Worm (Caenorhabditis elegans) whole organism, L4 larva: Measurements from ENCODE around the gene Y110A2AL.3.

Source experiments
- F10B5.3 ChIP-seq: sonication (generic microtip); optimal IDR thresholded peaks from 2 replicates; lab custom pipeline; 2016; ENCODE audit warnings: mild to moderate bottlenecking, missing genetic modification characterization, missing compliant biosample characterization
- F37D6.2 ChIP-seq: sonication (generic microtip); optimal IDR thresholded peaks from 2 replicates; lab custom pipeline; 2016; ENCODE audit warnings: mild to moderate bottlenecking, missing genetic modification characterization, missing compliant biosample characterization
- R02D3.7 ChIP-seq: fragments of 150-350 bp; sonication (generic microtip); optimal IDR thresholded peaks from 3 replicates; lab custom pipeline; 2014; ENCODE audit warnings: missing biosample characterization, missing genetic modification characterization
- T26A8.4 ChIP-seq: fragments of 200-800 bp; sonication (Bioruptor generic); IDR thresholded peaks from 2 replicates; pipeline ENCODE4 v1.3.6; 2022; ENCODE audit warnings: missing genetic modification characterization, missing compliant biosample characterization
- Y105C5A.15 ChIP-seq: fragments of 200-800 bp; sonication (Bioruptor generic); IDR thresholded peaks from 2 replicates; pipeline ENCODE4 v1.3.6; 2022; ENCODE audit warnings: missing genetic modification characterization, missing compliant biosample characterization
- Y75B8A.6 ChIP-seq: fragments of 200-800 bp; sonication (Bioruptor generic); IDR thresholded peaks from 2 replicates; pipeline ENCODE4 v1.3.6; 2022; ENCODE audit warnings: missing genetic modification reagents, missing genetic modification characterization, missing compliant biosample characterization
- ZK546.5 ChIP-seq, 2 experiments: sonication (generic microtip); optimal IDR thresholded peaks; 2 replicates each; lab custom pipeline; 2017; ENCODE audit warnings: missing biosample characterization in 2 of 2, missing genetic modification characterization in 2 of 2
- aha-1 ChIP-seq: fragments of 150-350 bp; peaks from one replicate; lab custom pipeline; 2014; ENCODE audit warnings: missing biosample characterization, missing genetic modification characterization
- ama-1 ChIP-seq: fragments of 150-350 bp; optimal IDR thresholded peaks from 2 replicates; lab custom pipeline; 2014; ENCODE audit warnings: inconsistent platforms, mixed read lengths
- ceh-20 ChIP-seq: fragments of 200-800 bp; sonication (Bioruptor generic); IDR thresholded peaks from 2 replicates; pipeline ENCODE4 v1.3.6; 2022; ENCODE audit warnings: missing genetic modification reagents, missing genetic modification characterization, missing compliant biosample characterization
- ceh-44 ChIP-seq: fragments of 200-800 bp; sonication (Bioruptor generic); IDR thresholded peaks from 2 replicates; pipeline ENCODE4 v1.3.6; 2022; ENCODE audit warnings: missing genetic modification reagents, missing genetic modification characterization, missing compliant biosample characterization
- ceh-62 ChIP-seq: sonication (generic microtip); optimal IDR thresholded peaks from 2 replicates; lab custom pipeline; 2017; ENCODE audit warnings: missing biosample characterization, missing genetic modification characterization
- daf-12 ChIP-seq: fragments of 150-350 bp; optimal IDR thresholded peaks from 2 replicates; lab custom pipeline; 2014; ENCODE audit warnings: missing biosample characterization, missing genetic modification reagents, missing genetic modification characterization
- daf-16 ChIP-seq, 3 experiments: sonication (generic microtip); optimal IDR thresholded peaks; 2 replicates each; lab custom pipeline; 2016 to 2017; ENCODE audit warnings: missing genetic modification characterization in 3 of 3, missing genetic modification reagents in 3 of 3, mild to moderate bottlenecking in 2 of 3, missing compliant biosample characterization in 2 of 3, missing biosample characterization in 1 of 3, moderate library complexity in 1 of 3
- daf-19 ChIP-seq: fragments of 200-800 bp; sonication (Bioruptor generic); conservative IDR thresholded peaks from 2 replicates; pipeline ENCODE4 v1.3.6; 2022; ENCODE audit warnings: missing genetic modification characterization, missing compliant biosample characterization
- dmd-6 ChIP-seq: fragments of 200-800 bp; sonication (Bioruptor generic); IDR thresholded peaks from 2 replicates; pipeline ENCODE4 v1.3.6; 2022; ENCODE audit warnings: missing genetic modification reagents, missing genetic modification characterization, missing compliant biosample characterization
- dpl-1 ChIP-seq: fragments of 150-350 bp; optimal IDR thresholded peaks from 2 replicates; lab custom pipeline; 2014; ENCODE audit warnings: missing biosample characterization, missing genetic modification reagents, missing genetic modification characterization
- hif-1 ChIP-seq, 2 experiments: sonication (generic microtip); optimal IDR thresholded peaks; 2 replicates each; lab custom pipeline; 2016 to 2017; ENCODE audit warnings: missing compliant biosample characterization in 2 of 2, missing genetic modification characterization in 2 of 2, missing genetic modification reagents in 2 of 2, missing genotype in 2 of 2, mild to moderate bottlenecking in 1 of 2
- hlh-30 ChIP-seq: sonication (generic microtip); optimal IDR thresholded peaks from 2 replicates; lab custom pipeline; 2017; ENCODE audit warnings: antibody characterized with exemption, mild to moderate bottlenecking, missing genetic modification characterization, missing compliant biosample characterization; ENCODE audit not compliant: insufficient read depth
- lim-7 ChIP-seq: fragments of 200-800 bp; sonication (Bioruptor generic); IDR thresholded peaks from 2 replicates; pipeline ENCODE4 v1.3.6; 2022; ENCODE audit warnings: missing genetic modification characterization, missing compliant biosample characterization
- lin-29 ChIP-seq: fragments of 200-800 bp; sonication (Bioruptor generic); IDR thresholded peaks from 2 replicates; pipeline ENCODE4 v1.3.6; 2022; ENCODE audit warnings: missing genetic modification reagents, missing genetic modification characterization, missing compliant biosample characterization
- lin-38 ChIP-seq: fragments of 200-800 bp; sonication (Bioruptor generic); IDR thresholded peaks from 2 replicates; pipeline ENCODE4 v1.3.6; 2022; ENCODE audit warnings: missing genetic modification reagents, missing genetic modification characterization, missing compliant biosample characterization
- madf-9 ChIP-seq: fragments of 200-800 bp; sonication (Bioruptor generic); conservative IDR thresholded peaks from 2 replicates; pipeline ENCODE4 v1.3.6; 2022; ENCODE audit warnings: missing genetic modification reagents, missing genetic modification characterization, missing compliant biosample characterization
- mdt-29 ChIP-seq: fragments of 200-800 bp; sonication (Bioruptor generic); IDR thresholded peaks from 2 replicates; pipeline ENCODE4 v1.3.6; 2022; ENCODE audit warnings: missing genetic modification reagents, missing genetic modification characterization, missing compliant biosample characterization
- mep-1 ChIP-seq: fragments of 150-350 bp; sonication (generic microtip); optimal IDR thresholded peaks from 3 replicates; lab custom pipeline; 2014; ENCODE audit warnings: missing biosample characterization, missing genetic modification characterization
- mes-2 ChIP-seq: sonication (generic microtip); optimal IDR thresholded peaks from 2 replicates; lab custom pipeline; 2016; ENCODE audit warnings: missing genotype, mild to moderate bottlenecking, missing genetic modification characterization, missing compliant biosample characterization; ENCODE audit not compliant: poor library complexity, severe bottlenecking
- mxl-3 ChIP-seq: fragments of 200-800 bp; sonication (Bioruptor generic); optimal IDR thresholded peaks from 2 replicates; lab custom pipeline; 2018; ENCODE audit warnings: mild to moderate bottlenecking, missing genetic modification characterization, missing compliant biosample characterization
- nhr-111 ChIP-seq: fragments of 200-800 bp; sonication (Bioruptor generic); optimal IDR thresholded peaks from 2 replicates; lab custom pipeline; 2018; ENCODE audit warnings: mild to moderate bottlenecking, missing genetic modification characterization, missing compliant biosample characterization
- nhr-237 ChIP-seq: sonication (generic microtip); optimal IDR thresholded peaks from 2 replicates; lab custom pipeline; 2017; ENCODE audit warnings: missing biosample characterization, missing genetic modification characterization
- nhr-41 ChIP-seq: fragments of 200-800 bp; sonication (Bioruptor generic); IDR thresholded peaks from 2 replicates; pipeline ENCODE4 v1.3.6; 2022; ENCODE audit warnings: missing genetic modification reagents, missing genetic modification characterization, missing compliant biosample characterization
- nhr-48 ChIP-seq: sonication (generic microtip); optimal IDR thresholded peaks from 2 replicates; lab custom pipeline; 2016; ENCODE audit warnings: mild to moderate bottlenecking, missing genetic modification characterization, missing compliant biosample characterization
- pha-4 ChIP-seq, 2 experiments: fragments of 150-350 bp in 1 of 2; fragments of 200-800 bp in 1 of 2; sonication (Bioruptor generic) in 1 of 2; IDR thresholded peaks in 1 of 2; optimal IDR thresholded peaks in 1 of 2; 2 replicates each; pipeline versions ENCODE4 v1.3.6 to Lab custom; 2014 to 2022; ENCODE audit warnings: missing genetic modification characterization in 2 of 2, missing genetic modification reagents in 2 of 2, missing biosample characterization in 1 of 2, missing compliant biosample characterization in 1 of 2
- rbr-2 ChIP-seq: sonication (generic microtip); optimal IDR thresholded peaks from 2 replicates; lab custom pipeline; 2016; ENCODE audit warnings: missing genotype, missing genetic modification characterization, missing compliant biosample characterization
- saeg-2 ChIP-seq: fragments of 200-800 bp; sonication (Bioruptor generic); IDR thresholded peaks from 2 replicates; pipeline ENCODE4 v1.3.6; 2022; ENCODE audit warnings: missing genetic modification reagents, missing genetic modification characterization, missing compliant biosample characterization
- set-16 ChIP-seq: fragments of 200-800 bp; sonication (Bioruptor generic); IDR thresholded peaks from 2 replicates; pipeline ENCODE4 v1.3.6; 2022; ENCODE audit warnings: missing genetic modification reagents, missing genetic modification characterization, missing compliant biosample characterization
- skn-1 ChIP-seq: fragments of 150-350 bp; optimal IDR thresholded peaks from 2 replicates; lab custom pipeline; 2014; ENCODE audit warnings: missing biosample characterization, missing genetic modification characterization
- tra-1 ChIP-seq: fragments of 200-800 bp; sonication (Bioruptor generic); IDR thresholded peaks from 2 replicates; pipeline ENCODE4 v1.3.6; 2022; ENCODE audit warnings: missing genetic modification reagents, missing genetic modification characterization, missing compliant biosample characterization
- unc-39 ChIP-seq: sonication (generic microtip); optimal IDR thresholded peaks from 2 replicates; lab custom pipeline; 2017; ENCODE audit warnings: missing biosample characterization, missing genetic modification characterization
- unc-62 ChIP-seq, 3 experiments: fragments of 150-350 bp in 1 of 3; sonication (generic microtip); optimal IDR thresholded peaks in 2 of 3; peaks in 1 of 3; 1 replicate in 1 of 3; 2 replicates in 2 of 3; lab custom pipeline; 2014 to 2017; ENCODE audit warnings: missing biosample characterization in 3 of 3, missing genetic modification characterization in 3 of 3, missing genetic modification reagents in 3 of 3, missing genotype in 1 of 3
- zag-1 ChIP-seq: fragments of 150-350 bp; optimal IDR thresholded peaks from 2 replicates; lab custom pipeline; 2014; ENCODE audit warnings: missing biosample characterization, missing genetic modification characterization
- zfp-2 ChIP-seq: sonication (generic microtip); optimal IDR thresholded peaks from 2 replicates; lab custom pipeline; 2016; ENCODE audit warnings: mild to moderate bottlenecking, missing genetic modification characterization, missing compliant biosample characterization
- zip-2 ChIP-seq: fragments of 150-350 bp; optimal IDR thresholded peaks from 2 replicates; lab custom pipeline; 2014; ENCODE audit warnings: missing biosample characterization, missing genetic modification characterization
- ztf-11 ChIP-seq: fragments of 150-350 bp; optimal IDR thresholded peaks from 2 replicates; lab custom pipeline; 2014; ENCODE audit warnings: missing biosample characterization, missing genetic modification characterization

Gene Y110A2AL.3

DNA sequence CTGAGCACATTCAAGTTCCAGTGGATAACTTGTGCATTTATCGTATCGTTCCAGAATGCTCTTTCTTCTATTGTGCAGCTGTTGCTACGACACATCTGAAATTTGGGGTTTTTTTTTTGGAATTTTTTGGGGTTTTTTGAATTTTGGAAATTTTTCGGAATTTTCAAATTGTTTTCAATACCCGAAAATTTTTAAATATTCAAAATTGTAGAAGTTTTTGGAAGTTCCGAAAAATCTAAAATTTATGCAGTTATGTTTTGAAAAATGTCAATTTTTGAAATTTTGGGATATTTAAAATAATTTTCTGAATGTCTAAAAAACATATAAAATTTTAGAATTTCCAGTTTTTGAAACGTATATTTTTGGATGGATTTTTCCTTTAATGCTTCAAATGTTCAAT, 4.9 kb downstream of the Y110A2AL.3 start, which contains the start of gene Y110A2AL.10:
Gene Y110A2AL.10 (minus strand): TSS at position 101 of the 400 bp plus-strand sequence.
- TF ChIP-seq mes-2 (no peak), nhr-237 (no peak), unc-62 (GFP tag; optimal IDR thresholded peaks at IDR 0.05 in 1 of 2; lab: Kevin White, UChicago) (no peak), unc-62 (tag; optimal IDR thresholded peaks at IDR 0.05; lab: Kevin White, UChicago) (no peak), nhr-48 (no peak), mdt-29 (GFP tag; lab: Robert Waterston, UW) (no peak), hlh-30 (tag; lab: Kevin White, UChicago) (no peak), zfp-2 (no peak), hif-1 (tag; optimal IDR thresholded peaks at IDR 0.05; lab: Kevin White, UChicago) (no peak), rbr-2 (no peak), ceh-62 (tag; lab: Kevin White, UChicago) (no peak), mxl-3 (GFP tag; lab: Kevin White, UChicago) (no peak), unc-39 (tag; lab: Kevin White, UChicago) (no peak), zag-1 (tag; lab: Kevin White, UChicago) (no peak), nhr-41 (GFP tag; lab: Robert Waterston, UW) (no peak), saeg-2 (GFP tag; lab: Robert Waterston, UW) (no peak), Y105C5A.15 (GFP tag; lab: Robert Waterston, UW) (no peak)

DNA sequence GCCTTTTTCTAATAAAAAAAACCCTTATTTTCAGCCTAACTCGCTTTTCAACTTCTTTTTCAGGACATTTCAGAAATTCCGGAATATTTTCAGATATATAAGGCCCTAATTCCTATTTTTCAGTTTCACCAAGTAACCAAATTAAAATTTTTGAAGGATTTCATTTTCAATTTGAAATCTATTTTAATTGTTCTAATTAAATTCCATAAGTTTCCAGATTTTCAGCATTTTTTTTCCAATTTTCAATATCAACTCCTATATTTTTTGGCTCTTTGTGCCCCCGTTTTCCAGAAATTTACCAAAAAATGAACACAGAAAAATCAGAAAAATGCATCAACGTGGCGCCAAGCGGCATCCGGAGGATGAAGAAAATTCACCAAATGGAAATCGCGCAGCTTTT, 7.9 kb downstream of the Y110A2AL.3 start, which contains the start of gene Y110A2AL.1:
Gene Y110A2AL.1 (plus strand): TSS at position 301 of the 400 bp plus-strand sequence.
- no peak for TF ChIP-seq pha-4 (GFP tag; IDR thresholded peaks at IDR 0.05; lab: Robert Waterston, UW)
- TF ChIP-seq pha-4 (tag; optimal IDR thresholded peaks at IDR 0.05; lab: Kevin White, UChicago): no peak
- TF ChIP-seq mxl-3 (GFP tag; lab: Kevin White, UChicago): no peak
- no peak for TF ChIP-seq dmd-6 (GFP tag; lab: Robert Waterston, UW)
- TF ChIP-seq rbr-2: no peak
- TF ChIP-seq skn-1 (tag; lab: Kevin White, UChicago): no peak
- TF ChIP-seq set-16 (GFP tag; lab: Robert Waterston, UW): no peak
- no peak for TF ChIP-seq daf-12

DNA sequence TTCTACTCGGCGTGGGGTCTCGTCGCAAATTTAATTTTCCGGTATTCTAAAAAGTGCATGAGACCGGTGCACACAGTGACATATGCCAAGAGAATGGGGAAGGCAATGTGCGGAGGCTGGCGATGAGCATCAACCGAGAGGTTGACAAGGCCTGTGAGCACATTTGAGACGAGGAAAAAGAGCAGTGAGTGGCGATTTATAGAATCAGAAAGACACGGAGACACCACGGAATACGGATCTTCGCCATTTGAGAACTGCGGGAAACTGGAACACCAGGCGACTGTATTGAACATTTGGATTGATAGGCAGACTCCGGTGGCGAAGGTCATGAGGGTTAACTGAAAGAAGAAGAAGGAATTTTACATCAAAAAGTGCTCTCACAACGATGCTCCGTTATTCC, 12.0 kb downstream of the Y110A2AL.3 start:
- TF ChIP-seq unc-39 (tag; lab: Kevin White, UChicago) (no peak), saeg-2 (GFP tag; lab: Robert Waterston, UW) (no peak), aha-1 (tag; lab: Kevin White, UChicago) (peak; percentile 92), nhr-111 (GFP tag; lab: Kevin White, UChicago) (no peak)

DNA sequence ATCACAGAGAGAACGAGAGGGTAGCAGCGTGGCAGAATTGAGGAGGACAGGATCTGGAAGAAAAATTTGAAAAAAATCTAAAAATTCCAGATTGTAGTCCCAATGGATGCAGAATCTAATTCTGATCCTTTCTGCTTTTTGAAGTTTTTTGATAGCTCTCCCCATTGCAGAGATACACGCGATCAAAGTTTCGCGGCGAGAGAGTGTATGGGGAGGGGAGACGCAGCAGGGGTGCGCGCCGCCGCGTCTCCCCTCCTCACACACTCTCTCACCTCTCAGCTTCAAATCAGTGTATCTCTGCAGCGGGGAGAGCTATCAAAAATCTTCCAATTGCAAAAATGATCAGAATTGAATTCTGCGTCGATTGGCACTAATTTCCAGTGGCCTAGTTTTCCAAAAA, 14.2 kb downstream of the Y110A2AL.3 start:
- no peak for TF ChIP-seq dmd-6 (GFP tag; lab: Robert Waterston, UW)
- TF ChIP-seq dpl-1 (GFP tag; lab: Kevin White, UChicago): no peak
- peak; percentile 54 for TF ChIP-seq set-16 (GFP tag; lab: Robert Waterston, UW)
- no peak for TF ChIP-seq daf-19 (GFP tag; lab: Robert Waterston, UW)
- TF ChIP-seq aha-1 (tag; lab: Kevin White, UChicago): no peak
- TF ChIP-seq lin-38: 0 out of 2 replicates have a peak, but pooled peaks have one; percentile 7
- no peak for TF ChIP-seq ama-1 (lab: Kevin White, UChicago)
- peak; percentile 10; the same call in 1 of the 2 replicates for TF ChIP-seq lim-7 (GFP tag; lab: Robert Waterston, UW)

DNA sequence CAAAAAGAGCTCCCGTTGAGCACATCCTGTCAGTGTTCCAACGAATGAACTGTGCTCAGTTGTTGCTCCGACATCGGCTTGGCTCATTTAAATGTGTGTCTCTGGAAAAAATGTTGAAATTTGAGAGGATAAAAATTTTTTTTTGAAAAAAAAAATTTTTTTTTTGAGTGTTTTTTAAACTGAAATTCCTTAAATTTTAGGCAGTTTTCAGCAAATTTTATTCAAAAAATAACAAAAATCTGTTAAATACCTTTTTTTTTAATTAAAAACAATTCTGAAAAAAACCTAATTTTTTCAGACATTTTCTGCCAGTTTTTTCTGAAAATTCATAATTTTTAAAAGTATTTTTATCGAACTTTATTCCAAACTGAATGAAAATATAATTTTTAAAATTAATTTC, 17.9 kb downstream of the Y110A2AL.3 start, which contains the start of gene pigw-1:
Gene pigw-1 (minus strand): TSS at position 101 of the 400 bp plus-strand sequence.
- TF ChIP-seq F37D6.2 (tag; lab: Kevin White, UChicago): no peak
- no peak for TF ChIP-seq tra-1 (GFP tag; lab: Robert Waterston, UW)
- TF ChIP-seq zfp-2: no peak
- no peak for TF ChIP-seq unc-39 (tag; lab: Kevin White, UChicago)
- no peak for TF ChIP-seq madf-9 (GFP tag; lab: Robert Waterston, UW)
- no peak for TF ChIP-seq R02D3.7 (tag; lab: Kevin White, UChicago)
- TF ChIP-seq Y75B8A.6: no peak
- TF ChIP-seq ceh-20 (GFP tag; lab: Robert Waterston, UW): no peak
- no peak for TF ChIP-seq ztf-11 (tag; lab: Kevin White, UChicago)
- no peak for TF ChIP-seq ceh-44 (GFP tag; lab: Robert Waterston, UW)
- no peak for TF ChIP-seq F10B5.3 (tag; lab: Kevin White, UChicago)
- no peak for TF ChIP-seq mep-1 (tag; lab: Kevin White, UChicago)
- no peak for TF ChIP-seq zip-2 (tag; lab: Kevin White, UChicago)
- TF ChIP-seq T26A8.4: no peak
- TF ChIP-seq ZK546.5 (tag; optimal IDR thresholded peaks at IDR 0.05; lab: Kevin White, UChicago): no peak
- TF ChIP-seq daf-19 (GFP tag; lab: Robert Waterston, UW): no peak
- no peak for TF ChIP-seq daf-16 (GFP tag; optimal IDR thresholded peaks at IDR 0.05; lab: Kevin White, UChicago)
- TF ChIP-seq daf-16 (tag; optimal IDR thresholded peaks at IDR 0.05; lab: Kevin White, UChicago): no peak
- TF ChIP-seq lin-29 (GFP tag; lab: Robert Waterston, UW): no peak
